Fruit fly (Drosophila melanogaster) whole organism: Measurements from ENCODE around the gene CG43057.

Experiments
- CG8478 ChIP-seq: fragments of >200 bp; optimal IDR thresholded peaks from 2 replicates; lab custom pipeline; 2018; ENCODE audit warnings: inconsistent platforms
- Dll ChIP-seq: fragments of >200 bp; optimal IDR thresholded peaks from 2 replicates; lab custom pipeline; 2017
- EcR ChIP-seq, 2 experiments: fragments of >200 bp; optimal IDR thresholded peaks; 2 replicates each; lab custom pipeline; 2017; ENCODE audit warnings: missing biosample characterization in 2 of 2, missing genetic modification characterization in 2 of 2, missing genetic modification reagents in 2 of 2
- pan ChIP-seq: fragments of >200 bp; optimal IDR thresholded peaks from 2 replicates; lab custom pipeline; 2017
- psq ChIP-seq: fragments of >200 bp; optimal IDR thresholded peaks from 2 replicates; lab custom pipeline; 2017
- usp ChIP-seq: fragments of >200 bp; optimal IDR thresholded peaks from 2 replicates; lab custom pipeline; 2017; ENCODE audit warnings: missing biosample characterization, missing genetic modification characterization, mixed read lengths

CG43057 gene

dm6 chr2L:8243903-8244302 is at the start of gene CG43057:
TSS of gene CG43057 (minus strand) at chr2L:8244003.
- TF ChIP-seq Dll (lab: Kevin White, UChicago) (no peak), psq (no peak), EcR (GFP tag; optimal IDR thresholded peaks at IDR 0.05; lab: Kevin White, UChicago) (no peak), usp (GFP tag; lab: Kevin White, UChicago) (no peak), pan (lab: Kevin White, UChicago) (no peak), CG8478 (lab: Kevin White, UChicago) (no peak)

dm6 chr2L:8293449-8293848 is 49.6 kb upstream of the CG43057 start:
- TF ChIP-seq psq = no peak
- no peak for TF ChIP-seq usp (GFP tag; lab: Kevin White, UChicago)
- no peak for TF ChIP-seq Dll (lab: Kevin White, UChicago)

- no peak for TF ChIP-seq Dll (lab: Kevin White, UChicago)
- no peak for TF ChIP-seq EcR (GFP tag; optimal IDR thresholded peaks at IDR 0.05; lab: Kevin White, UChicago)
- no peak for TF ChIP-seq CG8478 (lab: Kevin White, UChicago)
- no peak for TF ChIP-seq usp (GFP tag; lab: Kevin White, UChicago)
- no peak for TF ChIP-seq psq
- TF ChIP-seq pan (lab: Kevin White, UChicago) = no peak
Measured at dm6 chr2L:8292159-8292887, 48.5 kb upstream of the CG43057 start.

dm6 chr2L:8290653-8291233 is 46.9 kb upstream of the CG43057 start:
- TF ChIP-seq CG8478 (lab: Kevin White, UChicago) (no peak), psq (no peak), Dll (lab: Kevin White, UChicago) (no peak), usp (GFP tag; lab: Kevin White, UChicago) (no peak), EcR (GFP tag; optimal IDR thresholded peaks at IDR 0.05; lab: Kevin White, UChicago) (no peak), pan (lab: Kevin White, UChicago) (no peak)

dm6 chr2L:8290092-8290424 is 46.3 kb upstream of the CG43057 start:
- no peak for TF ChIP-seq pan (lab: Kevin White, UChicago)
- no peak for TF ChIP-seq Dll (lab: Kevin White, UChicago)
- TF ChIP-seq CG8478 (lab: Kevin White, UChicago) = no peak
- no peak for TF ChIP-seq psq
- TF ChIP-seq usp (GFP tag; lab: Kevin White, UChicago) = no peak

dm6 chr2L:8289352-8290091 is 45.7 kb upstream of the CG43057 start:
- TF ChIP-seq Dll (lab: Kevin White, UChicago) = no peak
- no peak for TF ChIP-seq usp (GFP tag; lab: Kevin White, UChicago)
- no peak for TF ChIP-seq pan (lab: Kevin White, UChicago)

dm6 chr2L:8288087-8288486 is 44.3 kb upstream of the CG43057 start:
- no peak for TF ChIP-seq EcR (GFP tag; optimal IDR thresholded peaks at IDR 0.05; lab: Kevin White, UChicago)
- no peak for TF ChIP-seq CG8478 (lab: Kevin White, UChicago)
- no peak for TF ChIP-seq pan (lab: Kevin White, UChicago)
- TF ChIP-seq Dll (lab: Kevin White, UChicago) = no peak
- TF ChIP-seq psq = no peak
- TF ChIP-seq usp (GFP tag; lab: Kevin White, UChicago) = no peak

- no peak for TF ChIP-seq psq
- no peak for TF ChIP-seq CG8478 (lab: Kevin White, UChicago)
- TF ChIP-seq usp (GFP tag; lab: Kevin White, UChicago) = no peak
- no peak for TF ChIP-seq pan (lab: Kevin White, UChicago)
- TF ChIP-seq EcR (GFP tag; optimal IDR thresholded peaks at IDR 0.05; lab: Kevin White, UChicago) = peak in 1 of 2 experiments; percentile 48
- no peak for TF ChIP-seq Dll (lab: Kevin White, UChicago)
Measured at dm6 chr2L:8286595-8286994, 42.8 kb upstream of the CG43057 start.

dm6 chr2L:8284913-8285619 is 41.3 kb upstream of the CG43057 start:
- no peak for TF ChIP-seq EcR (GFP tag; optimal IDR thresholded peaks at IDR 0.05; lab: Kevin White, UChicago)
- TF ChIP-seq pan (lab: Kevin White, UChicago) = no peak
- no peak for TF ChIP-seq usp (GFP tag; lab: Kevin White, UChicago)
- no peak for TF ChIP-seq psq
- TF ChIP-seq Dll (lab: Kevin White, UChicago) = no peak
- TF ChIP-seq CG8478 (lab: Kevin White, UChicago) = no peak

dm6 chr2L:8281872-8282271 is 38.1 kb upstream of the CG43057 start:
- TF ChIP-seq CG8478 (lab: Kevin White, UChicago) (no peak), psq (no peak), Dll (lab: Kevin White, UChicago) (no peak), EcR (GFP tag; optimal IDR thresholded peaks at IDR 0.05; lab: Kevin White, UChicago) (no peak), pan (lab: Kevin White, UChicago) (no peak), usp (GFP tag; lab: Kevin White, UChicago) (no peak)

dm6 chr2L:8280225-8280624 is 36.4 kb upstream of the CG43057 start:
- no peak for TF ChIP-seq usp (GFP tag; lab: Kevin White, UChicago)
- TF ChIP-seq EcR (GFP tag; optimal IDR thresholded peaks at IDR 0.05; lab: Kevin White, UChicago) = no peak
- TF ChIP-seq Dll (lab: Kevin White, UChicago) = no peak
- no peak for TF ChIP-seq CG8478 (lab: Kevin White, UChicago)
- no peak for TF ChIP-seq pan (lab: Kevin White, UChicago)
- TF ChIP-seq psq = no peak
